Worm (Caenorhabditis elegans): Measurements from ENCODE around the gene ZK1128.3.
A peak's percentile ranks its signal among the peaks of the same experiment; 100 is the strongest.

ZK1128.3 gene

ce11 chrIII:10118818-10119217 lies at the start of gene ZK1128.3:
ZK1128.3 (minus strand) TSS chrIII:10118918.
- TF ChIP-seq med-1 (GFP tag; optimal IDR thresholded peaks at IDR 0.05; ENCODE audit: insufficient read depth): no peak
- TF ChIP-seq cog-1 (tag; optimal IDR thresholded peaks at IDR 0.05): no peak
- TF ChIP-seq ztf-29 (GFP tag; IDR thresholded peaks at IDR 0.05): no peak
- no peak for TF ChIP-seq flt-1 (GFP tag; IDR thresholded peaks at IDR 0.05)
- no peak for TF ChIP-seq T22C8.4 (GFP tag; IDR thresholded peaks at IDR 0.05)
- no peak for TF ChIP-seq ref-1 (GFP tag; conservative IDR thresholded peaks at IDR 0.05)
- TF ChIP-seq ztf-23 (GFP tag; IDR thresholded peaks at IDR 0.05): no peak
- TF ChIP-seq klf-2 (GFP tag; conservative IDR thresholded peaks at IDR 0.05): no peak
- TF ChIP-seq tab-1 (GFP tag; IDR thresholded peaks at IDR 0.05): no peak

ce11 chrIII:10160385-10160784 lies 41.7 kb upstream of the ZK1128.3 start, which contains the start of the genes K08E5.5 and mua-3:
K08E5.5 (minus strand) TSS chrIII:10160485.
mua-3 (plus strand) TSS chrIII:10160697.
- TF ChIP-seq flt-1 (GFP tag; IDR thresholded peaks at IDR 0.05) (no peak), klf-2 (GFP tag; conservative IDR thresholded peaks at IDR 0.05) (no peak), tab-1 (GFP tag; IDR thresholded peaks at IDR 0.05) (no peak), cog-1 (tag; optimal IDR thresholded peaks at IDR 0.05) (no peak), ref-1 (GFP tag; conservative IDR thresholded peaks at IDR 0.05) (no peak), ztf-23 (GFP tag; IDR thresholded peaks at IDR 0.05) (no peak), T22C8.4 (GFP tag; IDR thresholded peaks at IDR 0.05) (no peak), ztf-29 (GFP tag; IDR thresholded peaks at IDR 0.05) (no peak), med-1 (GFP tag; optimal IDR thresholded peaks at IDR 0.05; ENCODE audit: insufficient read depth) (no peak)

- no peak for TF ChIP-seq med-1 (GFP tag; optimal IDR thresholded peaks at IDR 0.05; ENCODE audit: insufficient read depth)
- no peak for TF ChIP-seq ztf-23 (GFP tag; IDR thresholded peaks at IDR 0.05)
- TF ChIP-seq klf-2 (GFP tag; conservative IDR thresholded peaks at IDR 0.05): no peak
- TF ChIP-seq ref-1 (GFP tag; conservative IDR thresholded peaks at IDR 0.05): no peak
- no peak for TF ChIP-seq tab-1 (GFP tag; IDR thresholded peaks at IDR 0.05)
- TF ChIP-seq cog-1 (tag; optimal IDR thresholded peaks at IDR 0.05): no peak
- no peak for TF ChIP-seq T22C8.4 (GFP tag; IDR thresholded peaks at IDR 0.05)
- no peak for TF ChIP-seq flt-1 (GFP tag; IDR thresholded peaks at IDR 0.05)
- no peak for TF ChIP-seq ztf-29 (GFP tag; IDR thresholded peaks at IDR 0.05)
These were observed 37.6 kb upstream of the ZK1128.3 start for ce11 chrIII:10156269-10156668.

ce11 chrIII:10154993-10155392 lies 36.3 kb upstream of the ZK1128.3 start:
- TF ChIP-seq T22C8.4 (GFP tag; IDR thresholded peaks at IDR 0.05): no peak
- TF ChIP-seq ztf-23 (GFP tag; IDR thresholded peaks at IDR 0.05): no peak
- no peak for TF ChIP-seq med-1 (GFP tag; optimal IDR thresholded peaks at IDR 0.05; ENCODE audit: insufficient read depth)

- TF ChIP-seq med-1 (GFP tag; optimal IDR thresholded peaks at IDR 0.05; ENCODE audit: insufficient read depth): no peak
- TF ChIP-seq T22C8.4 (GFP tag; IDR thresholded peaks at IDR 0.05): no peak
- no peak for TF ChIP-seq klf-2 (GFP tag; conservative IDR thresholded peaks at IDR 0.05)
- no peak for TF ChIP-seq tab-1 (GFP tag; IDR thresholded peaks at IDR 0.05)
- TF ChIP-seq cog-1 (tag; optimal IDR thresholded peaks at IDR 0.05): no peak
- no peak for TF ChIP-seq ztf-23 (GFP tag; IDR thresholded peaks at IDR 0.05)
- no peak for TF ChIP-seq ztf-29 (GFP tag; IDR thresholded peaks at IDR 0.05)
- TF ChIP-seq flt-1 (GFP tag; IDR thresholded peaks at IDR 0.05): no peak
- TF ChIP-seq ref-1 (GFP tag; conservative IDR thresholded peaks at IDR 0.05): no peak
These were observed 34.3 kb upstream of the ZK1128.3 start for ce11 chrIII:10153003-10153402.

ce11 chrIII:10152495-10152894 lies 33.8 kb upstream of the ZK1128.3 start, which contains the start of gene nac-3:
nac-3 (plus strand) TSS chrIII:10152795.
- no peak for TF ChIP-seq ref-1 (GFP tag; conservative IDR thresholded peaks at IDR 0.05)
- no peak for TF ChIP-seq T22C8.4 (GFP tag; IDR thresholded peaks at IDR 0.05)
- no peak for TF ChIP-seq med-1 (GFP tag; optimal IDR thresholded peaks at IDR 0.05; ENCODE audit: insufficient read depth)
- TF ChIP-seq tab-1 (GFP tag; IDR thresholded peaks at IDR 0.05): no peak
- no peak for TF ChIP-seq cog-1 (tag; optimal IDR thresholded peaks at IDR 0.05)
- no peak for TF ChIP-seq klf-2 (GFP tag; conservative IDR thresholded peaks at IDR 0.05)
- no peak for TF ChIP-seq ztf-23 (GFP tag; IDR thresholded peaks at IDR 0.05)
- TF ChIP-seq flt-1 (GFP tag; IDR thresholded peaks at IDR 0.05): no peak
- TF ChIP-seq ztf-29 (GFP tag; IDR thresholded peaks at IDR 0.05): no peak

- TF ChIP-seq ztf-29 (GFP tag; IDR thresholded peaks at IDR 0.05) (no peak), ztf-23 (GFP tag; IDR thresholded peaks at IDR 0.05) (0 out of 2 replicates have a peak, but pooled peaks have one; percentile 47), tab-1 (GFP tag; IDR thresholded peaks at IDR 0.05) (no peak)
These were observed 33.0 kb upstream of the ZK1128.3 start for ce11 chrIII:10151719-10152118.

ce11 chrIII:10150710-10151109 lies 32.0 kb upstream of the ZK1128.3 start:
- no peak for TF ChIP-seq klf-2 (GFP tag; conservative IDR thresholded peaks at IDR 0.05)
- TF ChIP-seq med-1 (GFP tag; optimal IDR thresholded peaks at IDR 0.05; ENCODE audit: insufficient read depth): no peak

- TF ChIP-seq T22C8.4 (GFP tag; IDR thresholded peaks at IDR 0.05) (no peak), ref-1 (GFP tag; conservative IDR thresholded peaks at IDR 0.05) (no peak), flt-1 (GFP tag; IDR thresholded peaks at IDR 0.05) (no peak), tab-1 (GFP tag; IDR thresholded peaks at IDR 0.05) (no peak), ztf-29 (GFP tag; IDR thresholded peaks at IDR 0.05) (no peak), cog-1 (tag; optimal IDR thresholded peaks at IDR 0.05) (no peak)
These were observed 31.2 kb upstream of the ZK1128.3 start for ce11 chrIII:10149910-10150309.

ce11 chrIII:10146701-10147100 lies 28.0 kb upstream of the ZK1128.3 start, which contains the start of gene K08E5.1:
K08E5.1 (minus strand) TSS chrIII:10146801.
- TF ChIP-seq tab-1 (GFP tag; IDR thresholded peaks at IDR 0.05) (no peak), ref-1 (GFP tag; conservative IDR thresholded peaks at IDR 0.05) (no peak), cog-1 (tag; optimal IDR thresholded peaks at IDR 0.05) (no peak), med-1 (GFP tag; optimal IDR thresholded peaks at IDR 0.05; ENCODE audit: insufficient read depth) (no peak), flt-1 (GFP tag; IDR thresholded peaks at IDR 0.05) (no peak), klf-2 (GFP tag; conservative IDR thresholded peaks at IDR 0.05) (no peak), T22C8.4 (GFP tag; IDR thresholded peaks at IDR 0.05) (no peak), ztf-29 (GFP tag; IDR thresholded peaks at IDR 0.05) (no peak), ztf-23 (GFP tag; IDR thresholded peaks at IDR 0.05) (no peak)

Measured in whole organism, midembryonic.